Fruit fly (Drosophila melanogaster) Kc167 (cell line): ENCODE data around the gene Prps.

Experiments used
- Myc ChIP-seq: fragments of >200 bp; optimal IDR thresholded peaks from 2 replicates; lab custom pipeline; 2017; ENCODE audit warnings: missing external identifiers
- Sin3A ChIP-seq: fragments of >200 bp; optimal IDR thresholded peaks from 2 replicates; lab custom pipeline; 2018; ENCODE audit warnings: missing external identifiers
- h ChIP-seq: fragments of >200 bp; optimal IDR thresholded peaks from 3 replicates; lab custom pipeline; 2018; ENCODE audit warnings: missing external identifiers
- insv ChIP-seq: fragments of >200 bp; optimal IDR thresholded peaks from 3 replicates; lab custom pipeline; 2018; ENCODE audit warnings: missing external identifiers
- psq ChIP-seq: fragments of >200 bp; optimal IDR thresholded peaks from 2 replicates; lab custom pipeline; 2017; ENCODE audit warnings: missing external identifiers
- ttk ChIP-seq: sonication (Bioruptor generic); optimal IDR thresholded peaks from 2 replicates; lab custom pipeline; 2017; ENCODE audit warnings: missing external identifiers

- TF ChIP-seq h (lab: Kevin White, UChicago) (no peak), ttk (lab: Kevin White, UChicago) (no peak), Myc (lab: Kevin White, UChicago) (no peak), psq (lab: Kevin White, UChicago) (no peak), Sin3A (no peak), insv (lab: Kevin White, UChicago) (no peak)
These were observed 45.8 kb upstream of the Prps start for dm6 chr3L:9742342-9742741.
